Worm (Caenorhabditis elegans) whole organism, L1 larva: Measurements from ENCODE around the gene M03A1.3.

ENCODE experiments used
- C04F5.9 ChIP-seq: sonication (generic microtip); optimal IDR thresholded peaks from 2 replicates; lab custom pipeline; 2016; ENCODE audit warnings: missing genetic modification characterization, missing compliant biosample characterization
- aha-1 ChIP-seq: fragments of 150-350 bp; optimal IDR thresholded peaks from 2 replicates; lab custom pipeline; 2014; ENCODE audit warnings: missing biosample characterization, missing genetic modification characterization
- alr-1 ChIP-seq: fragments of 200-800 bp; sonication (Bioruptor generic); optimal IDR thresholded peaks from 2 replicates; lab custom pipeline; 2018; ENCODE audit warnings: borderline replicate concordance, mild to moderate bottlenecking, missing genetic modification characterization, missing compliant biosample characterization
- aly-2 ChIP-seq: fragments of 150-350 bp; optimal IDR thresholded peaks from 2 replicates; lab custom pipeline; 2014; ENCODE audit warnings: missing biosample characterization, missing genetic modification characterization
- ceh-8 ChIP-seq: fragments of 200-800 bp; sonication (Bioruptor generic); optimal IDR thresholded peaks from 2 replicates; lab custom pipeline; 2018; ENCODE audit warnings: mild to moderate bottlenecking, missing genetic modification characterization, moderate library complexity, missing compliant biosample characterization
- ceh-88 ChIP-seq: fragments of 200-800 bp; sonication (Bioruptor generic); IDR thresholded peaks from 2 replicates; pipeline ENCODE4 v1.3.6; 2022; ENCODE audit warnings: missing genetic modification characterization, missing compliant biosample characterization
- ceh-90 ChIP-seq: sonication (generic microtip); optimal IDR thresholded peaks from 2 replicates; lab custom pipeline; 2016; ENCODE audit warnings: missing genetic modification characterization, missing compliant biosample characterization
- dsc-1 ChIP-seq: sonication (generic microtip); optimal IDR thresholded peaks from 2 replicates; lab custom pipeline; 2016; ENCODE audit warnings: mild to moderate bottlenecking, missing genetic modification characterization, missing compliant biosample characterization
- efl-3 ChIP-seq: fragments of 200-800 bp; sonication (Bioruptor generic); optimal IDR thresholded peaks from 2 replicates; lab custom pipeline; 2018; ENCODE audit warnings: mild to moderate bottlenecking, missing genetic modification characterization, missing compliant biosample characterization
- egl-13 ChIP-seq: sonication (generic microtip); optimal IDR thresholded peaks from 2 replicates; lab custom pipeline; 2016; ENCODE audit warnings: missing genotype, missing genetic modification reagents, missing genetic modification characterization, missing compliant biosample characterization
- fkh-10 ChIP-seq: sonication (generic microtip); optimal IDR thresholded peaks from 2 replicates; lab custom pipeline; 2017; ENCODE audit warnings: missing biosample characterization, missing genetic modification reagents, missing genetic modification characterization
- fkh-8 ChIP-seq: sonication (generic microtip); optimal IDR thresholded peaks from 2 replicates; lab custom pipeline; 2016; ENCODE audit warnings: mild to moderate bottlenecking, missing genetic modification characterization, missing compliant biosample characterization
- fos-1 ChIP-seq: fragments of 150-350 bp; optimal IDR thresholded peaks from 2 replicates; lab custom pipeline; 2014; ENCODE audit warnings: missing biosample characterization, missing genetic modification characterization
- hpl-2 ChIP-seq: fragments of 150-350 bp; optimal IDR thresholded peaks from 2 replicates; lab custom pipeline; 2014; ENCODE audit warnings: missing biosample characterization, missing genetic modification reagents, missing genetic modification characterization
- irx-1 ChIP-seq: sonication (generic microtip); optimal IDR thresholded peaks from 2 replicates; lab custom pipeline; 2016; ENCODE audit warnings: missing genetic modification characterization, missing compliant biosample characterization
- isw-1 ChIP-seq: fragments of 200-800 bp; sonication (Bioruptor generic); IDR thresholded peaks from 2 replicates; pipeline ENCODE4 v1.3.6; 2022; ENCODE audit warnings: missing genetic modification characterization, missing compliant biosample characterization
- lin-14 ChIP-seq: fragments of 200-800 bp; sonication (Bioruptor generic); optimal IDR thresholded peaks from 2 replicates; lab custom pipeline; 2018; ENCODE audit warnings: mild to moderate bottlenecking, missing genetic modification characterization, moderate library complexity, missing compliant biosample characterization
- lin-35 ChIP-seq, 2 experiments: fragments of 150-350 bp; optimal IDR thresholded peaks; 2 replicates each; lab custom pipeline; 2014; ENCODE audit warnings: missing biosample characterization in 2 of 2, missing genetic modification characterization in 2 of 2, missing genetic modification reagents in 2 of 2
- lin-39 ChIP-seq: fragments of 150-350 bp; optimal IDR thresholded peaks from 2 replicates; lab custom pipeline; 2014; ENCODE audit warnings: missing biosample characterization, missing genetic modification reagents, missing genetic modification characterization
- lsy-2 ChIP-seq, 2 experiments: fragments of 150-350 bp; optimal IDR thresholded peaks; 2 replicates each; lab custom pipeline; 2014; ENCODE audit warnings: missing biosample characterization in 2 of 2, missing genetic modification characterization in 2 of 2
- mab-9 ChIP-seq: fragments of 200-800 bp; sonication (Bioruptor generic); IDR thresholded peaks from 2 replicates; pipeline ENCODE4 v1.3.6; 2022; ENCODE audit warnings: missing genetic modification reagents, missing genetic modification characterization, missing compliant biosample characterization
- nhr-19 ChIP-seq: fragments of 200-800 bp; sonication (Bioruptor generic); conservative IDR thresholded peaks from 2 replicates; pipeline ENCODE4 v1.3.6; 2022; ENCODE audit warnings: missing genetic modification characterization, missing compliant biosample characterization
- nhr-20 ChIP-seq: sonication (generic microtip); optimal IDR thresholded peaks from 2 replicates; lab custom pipeline; 2016; ENCODE audit warnings: mild to moderate bottlenecking, missing genetic modification characterization, missing compliant biosample characterization
- nhr-237 ChIP-seq: fragments of 150-350 bp; optimal IDR thresholded peaks from 2 replicates; lab custom pipeline; 2014; ENCODE audit warnings: missing biosample characterization, missing genetic modification characterization
- nhr-71 ChIP-seq: sonication (generic microtip); optimal IDR thresholded peaks from 2 replicates; lab custom pipeline; 2016; ENCODE audit warnings: mild to moderate bottlenecking, missing genetic modification characterization, moderate library complexity, missing compliant biosample characterization
- nhr-84 ChIP-seq: sonication (generic microtip); optimal IDR thresholded peaks from 2 replicates; lab custom pipeline; 2017; ENCODE audit warnings: missing biosample characterization, missing genetic modification characterization
- nhr-85 ChIP-seq: sonication (generic microtip); peaks from one replicate; lab custom pipeline; 2016; ENCODE audit warnings: missing genetic modification characterization, inconsistent platforms, missing compliant biosample characterization
- nhr-90 ChIP-seq: sonication (generic microtip); optimal IDR thresholded peaks from 2 replicates; lab custom pipeline; 2016; ENCODE audit warnings: mild to moderate bottlenecking, missing genetic modification characterization, missing compliant biosample characterization; ENCODE audit not compliant: poor library complexity
- pax-3 ChIP-seq: fragments of 200-800 bp; sonication (Bioruptor generic); optimal IDR thresholded peaks from 2 replicates; lab custom pipeline; 2018; ENCODE audit warnings: mild to moderate bottlenecking, missing genetic modification characterization, moderate library complexity, missing compliant biosample characterization
- pqm-1 ChIP-seq: sonication (generic microtip); optimal IDR thresholded peaks from 3 replicates; lab custom pipeline; 2017; ENCODE audit warnings: missing biosample characterization, missing genetic modification characterization
- rnt-1 ChIP-seq: sonication (generic microtip); optimal IDR thresholded peaks from 2 replicates; lab custom pipeline; 2016; ENCODE audit warnings: mild to moderate bottlenecking, missing genetic modification characterization, moderate library complexity, missing compliant biosample characterization
- snpc-4 ChIP-seq: fragments of 150-350 bp; optimal IDR thresholded peaks from 2 replicates; lab custom pipeline; 2014; ENCODE audit warnings: missing biosample characterization, missing genetic modification characterization
- xbp-1 ChIP-seq: sonication (generic microtip); optimal IDR thresholded peaks from 2 replicates; lab custom pipeline; 2016; ENCODE audit warnings: missing genetic modification characterization, missing compliant biosample characterization
- zag-1 ChIP-seq: fragments of 150-350 bp; optimal IDR thresholded peaks from 2 replicates; lab custom pipeline; 2014; ENCODE audit warnings: missing biosample characterization, missing genetic modification characterization
- zip-4 ChIP-seq: fragments of 200-800 bp; sonication (Bioruptor generic); optimal IDR thresholded peaks from 2 replicates; lab custom pipeline; 2018; ENCODE audit warnings: mild to moderate bottlenecking, missing genetic modification characterization, moderate library complexity, missing compliant biosample characterization
- ztf-11 ChIP-seq, 2 experiments: sonication (generic microtip); optimal IDR thresholded peaks; 2 replicates each; lab custom pipeline; 2016 to 2017; ENCODE audit warnings: missing genetic modification characterization in 2 of 2, missing biosample characterization in 1 of 2, missing compliant biosample characterization in 1 of 2

Gene M03A1.3

ce11 chrII:4575579-4575978, 18.0 kb downstream of the M03A1.3 start:
- TF ChIP-seq nhr-20 (no peak), isw-1 (GFP tag; lab: Robert Waterston, UW) (no peak), zip-4 (no peak), nhr-71 (no peak), rnt-1 (tag; lab: Kevin White, UChicago) (no peak), pqm-1 (tag; lab: Kevin White, UChicago) (no peak), hpl-2 (no peak), nhr-84 (no peak), fkh-10 (GFP tag; lab: Kevin White, UChicago) (no peak), alr-1 (tag; lab: Kevin White, UChicago) (no peak), egl-13 (tag; lab: Kevin White, UChicago) (no peak), ceh-88 (GFP tag; lab: Robert Waterston, UW) (no peak), C04F5.9 (tag; lab: Kevin White, UChicago) (no peak), pax-3 (no peak)

- no peak for TF ChIP-seq efl-3 (GFP tag; lab: Kevin White, UChicago)
- no peak for TF ChIP-seq aly-2 (tag; lab: Kevin White, UChicago)
- no peak for TF ChIP-seq nhr-19
- TF ChIP-seq ceh-90: no peak
- no peak for TF ChIP-seq mab-9 (GFP tag; lab: Robert Waterston, UW)
- TF ChIP-seq ceh-8 (GFP tag; lab: Kevin White, UChicago): no peak
- TF ChIP-seq snpc-4: no peak
- TF ChIP-seq lin-39 (tag; lab: Kevin White, UChicago): no peak
- TF ChIP-seq fos-1: no peak
Measured at ce11 chrII:4577391-4577790, 19.8 kb downstream of the M03A1.3 start.

ce11 chrII:4579375-4579774, 21.8 kb downstream of the M03A1.3 start:
- no peak for TF ChIP-seq nhr-85 (tag; lab: Kevin White, UChicago)
- peak; percentile 28 for TF ChIP-seq lin-14 (GFP tag; lab: Kevin White, UChicago)
- TF ChIP-seq fkh-8 (tag; lab: Kevin White, UChicago): no peak
- no peak for TF ChIP-seq ztf-11 (tag; optimal IDR thresholded peaks at IDR 0.05; lab: Kevin White, UChicago)
- no peak for TF ChIP-seq xbp-1 (tag; lab: Kevin White, UChicago)

- TF ChIP-seq ceh-88 (GFP tag; lab: Robert Waterston, UW) (no peak), nhr-90 (no peak), aha-1 (tag; lab: Kevin White, UChicago) (no peak), irx-1 (tag; lab: Kevin White, UChicago) (no peak), alr-1 (tag; lab: Kevin White, UChicago) (no peak), lin-35 (GFP tag; optimal IDR thresholded peaks at IDR 0.05; lab: Kevin White, UChicago) (no peak)
Measured at ce11 chrII:4579920-4580474, 22.4 kb downstream of the M03A1.3 start.

ce11 chrII:4581090-4581489, 23.5 kb downstream of the M03A1.3 start:
- no peak for TF ChIP-seq lsy-2 (tag; optimal IDR thresholded peaks at IDR 0.05; lab: Kevin White, UChicago)
- no peak for TF ChIP-seq fkh-8 (tag; lab: Kevin White, UChicago)
- no peak for TF ChIP-seq nhr-237
- TF ChIP-seq zag-1 (tag; lab: Kevin White, UChicago): no peak
- no peak for TF ChIP-seq dsc-1 (tag; lab: Kevin White, UChicago)
- TF ChIP-seq, all 84 proteins: peak for 0
